Worm (Caenorhabditis elegans): Measurements from ENCODE around the gene C08B6.18.

The C08B6.18 gene

ce11 chrV:10112187-10112586 is 21.7 kb downstream of the C08B6.18 start, which contains the start of gene C08B6.3:
TSS of gene C08B6.3 (minus strand) at chrV:10112287.
- TF ChIP-seq ceh-43 (GFP tag; optimal IDR thresholded peaks at IDR 0.05), result no peak
- TF ChIP-seq zip-8 (tag; optimal IDR thresholded peaks at IDR 0.05), result no peak
- no peak for TF ChIP-seq elt-3 (tag; optimal IDR thresholded peaks at IDR 0.05)

ce11 chrV:10111129-10111528 is 22.8 kb downstream of the C08B6.18 start:
- no peak for TF ChIP-seq elt-3 (tag; optimal IDR thresholded peaks at IDR 0.05)
- no peak for TF ChIP-seq nhr-28 (tag; optimal IDR thresholded peaks at IDR 0.05)
- no peak for TF ChIP-seq ceh-83 (GFP tag; optimal IDR thresholded peaks at IDR 0.05)
- TF ChIP-seq zip-8 (tag; optimal IDR thresholded peaks at IDR 0.05), result no peak
- TF ChIP-seq sem-2 (GFP tag; optimal IDR thresholded peaks at IDR 0.05), result no peak
- TF ChIP-seq snpc-4 (tag; optimal IDR thresholded peaks at IDR 0.05), result no peak
- no peak for TF ChIP-seq mep-1 (tag; optimal IDR thresholded peaks at IDR 0.05)
- no peak for TF ChIP-seq mls-2 (tag; optimal IDR thresholded peaks at IDR 0.05)
- TF ChIP-seq unc-120 (tag; optimal IDR thresholded peaks at IDR 0.05; ENCODE audit: poor library complexity, severe bottlenecking), result no peak
- no peak for TF ChIP-seq ham-2 (GFP tag; optimal IDR thresholded peaks at IDR 0.05)
- TF ChIP-seq ceh-43 (GFP tag; optimal IDR thresholded peaks at IDR 0.05), result no peak
- no peak for TF ChIP-seq blmp-1 (tag; optimal IDR thresholded peaks at IDR 0.05)
- no peak for TF ChIP-seq elt-1 (tag; optimal IDR thresholded peaks at IDR 0.05; ENCODE audit: borderline replicate concordance, insufficient read depth)
- no peak for TF ChIP-seq mab-5 (tag; optimal IDR thresholded peaks at IDR 0.05)
- TF ChIP-seq pha-4 (tag; optimal IDR thresholded peaks at IDR 0.05), result no peak
- TF ChIP-seq cnd-1 (tag; optimal IDR thresholded peaks at IDR 0.05), result no peak
- no peak for TF ChIP-seq ztf-11 (tag; optimal IDR thresholded peaks at IDR 0.05)
- no peak for TF ChIP-seq flh-1 (GFP tag; optimal IDR thresholded peaks at IDR 0.05)
- TF ChIP-seq hlh-1 (tag; optimal IDR thresholded peaks at IDR 0.05), result no peak
- TF ChIP-seq nhr-12 (tag; optimal IDR thresholded peaks at IDR 0.05), result no peak

ce11 chrV:10107309-10107708 is 26.6 kb downstream of the C08B6.18 start, which contains the start of gene C08B6.11:
TSS of gene C08B6.11 (plus strand) at chrV:10107609.
- no peak for TF ChIP-seq drap-1 (GFP tag; optimal IDR thresholded peaks at IDR 0.05)
- TF ChIP-seq elt-1 (tag; optimal IDR thresholded peaks at IDR 0.05; ENCODE audit: borderline replicate concordance, insufficient read depth), result no peak
- no peak for TF ChIP-seq hlh-1 (tag; optimal IDR thresholded peaks at IDR 0.05)
- no peak for TF ChIP-seq elt-3 (tag; optimal IDR thresholded peaks at IDR 0.05)
- no peak for TF ChIP-seq bed-3 (GFP tag; optimal IDR thresholded peaks at IDR 0.05)
- no peak for TF ChIP-seq unc-62 (GFP tag; optimal IDR thresholded peaks at IDR 0.05)
- no peak for TF ChIP-seq lsy-2 (tag; optimal IDR thresholded peaks at IDR 0.05)
- no peak for TF ChIP-seq sptf-1 (tag; optimal IDR thresholded peaks at IDR 0.05)
- TF ChIP-seq ztf-11 (tag; optimal IDR thresholded peaks at IDR 0.05), result no peak
- no peak for TF ChIP-seq ces-1 (GFP tag; optimal IDR thresholded peaks at IDR 0.05)
- no peak for TF ChIP-seq ceh-39 (tag; optimal IDR thresholded peaks at IDR 0.05)
- TF ChIP-seq tbx-8 (GFP tag; optimal IDR thresholded peaks at IDR 0.05), result no peak
- TF ChIP-seq pha-4 (tag; optimal IDR thresholded peaks at IDR 0.05), result no peak
- TF ChIP-seq ceh-43 (GFP tag; optimal IDR thresholded peaks at IDR 0.05), result no peak
- TF ChIP-seq cnd-1 (tag; optimal IDR thresholded peaks at IDR 0.05), result no peak
- TF ChIP-seq M03D4.4 (tag; optimal IDR thresholded peaks at IDR 0.05), result no peak
- TF ChIP-seq zip-8 (tag; optimal IDR thresholded peaks at IDR 0.05), result no peak
- TF ChIP-seq nhr-76 (tag; optimal IDR thresholded peaks at IDR 0.05), result no peak
- no peak for TF ChIP-seq lin-13 (tag; optimal IDR thresholded peaks at IDR 0.05)
- no peak for TF ChIP-seq lin-32 (GFP tag; optimal IDR thresholded peaks at IDR 0.05)

ce11 chrV:10105412-10105811 is 28.5 kb downstream of the C08B6.18 start, which contains the start of gene C08B6.2:
TSS of gene C08B6.2 (plus strand) at chrV:10105712.
- TF ChIP-seq mls-2 (tag; optimal IDR thresholded peaks at IDR 0.05) (no peak), ceh-43 (GFP tag; optimal IDR thresholded peaks at IDR 0.05) (no peak), flh-1 (GFP tag; optimal IDR thresholded peaks at IDR 0.05) (no peak), nhr-76 (tag; optimal IDR thresholded peaks at IDR 0.05) (no peak), lsy-2 (tag; optimal IDR thresholded peaks at IDR 0.05) (no peak), M03D4.4 (tag; optimal IDR thresholded peaks at IDR 0.05) (no peak), pha-4 (tag; optimal IDR thresholded peaks at IDR 0.05) (no peak), snpc-4 (tag; optimal IDR thresholded peaks at IDR 0.05) (no peak), nhr-237 (tag; optimal IDR thresholded peaks at IDR 0.05) (no peak), elt-3 (tag; optimal IDR thresholded peaks at IDR 0.05) (no peak), unc-39 (tag; optimal IDR thresholded peaks at IDR 0.05) (no peak), lin-13 (tag; optimal IDR thresholded peaks at IDR 0.05) (no peak), ceh-39 (tag; optimal IDR thresholded peaks at IDR 0.05) (no peak), cnd-1 (tag; optimal IDR thresholded peaks at IDR 0.05) (no peak), ham-2 (GFP tag; optimal IDR thresholded peaks at IDR 0.05) (no peak), bed-3 (GFP tag; optimal IDR thresholded peaks at IDR 0.05) (no peak), drap-1 (GFP tag; optimal IDR thresholded peaks at IDR 0.05) (no peak)
